Fruit fly (Drosophila melanogaster) whole organism, adult: ENCODE data around the gene ric8a.

Experiments used
- CG14711 ChIP-seq: fragments of 200-800 bp; sonication (Bioruptor generic); optimal IDR thresholded peaks from 2 replicates; lab custom pipeline; 2018; ENCODE audit warnings: missing biosample characterization, mild to moderate bottlenecking, missing genetic modification characterization, moderate library complexity
- CG7101 ChIP-seq: fragments of 200-800 bp; sonication (Bioruptor generic); optimal IDR thresholded peaks from 2 replicates; lab custom pipeline; 2018; ENCODE audit warnings: missing biosample characterization, mild to moderate bottlenecking, missing genetic modification characterization, moderate library complexity
- cic ChIP-seq: fragments of 200-800 bp; sonication (Bioruptor generic); optimal IDR thresholded peaks from 2 replicates; lab custom pipeline; 2017; ENCODE audit warnings: missing biosample characterization, mild to moderate bottlenecking, missing genetic modification characterization, moderate library complexity

DNA sequence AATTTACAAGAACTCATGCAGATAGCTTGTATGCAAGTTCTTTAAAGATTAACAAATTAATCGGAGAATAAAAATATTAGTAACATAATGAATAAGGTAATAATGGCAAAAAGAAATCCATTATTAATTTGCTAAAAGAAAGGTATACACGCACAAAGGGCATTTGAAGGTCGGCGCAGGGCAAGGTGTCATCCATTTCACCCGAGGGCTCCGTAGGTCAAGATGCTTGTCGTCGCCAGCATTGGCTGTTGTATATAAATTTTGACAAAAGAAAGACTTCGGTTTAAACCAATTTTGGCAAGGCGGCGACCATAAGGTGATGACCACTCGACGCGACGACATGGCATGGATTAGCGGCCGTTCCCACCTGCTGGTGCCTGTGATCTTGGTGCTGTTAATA lies 30.8 kb upstream of the ric8a start, which contains the start of gene CG15370:
- TF ChIP-seq CG7101 (tag; lab: Kevin White, UChicago): no peak
- no peak for TF ChIP-seq cic (GFP tag; lab: Kevin White, UChicago)
- TF ChIP-seq CG14711 (tag; lab: Kevin White, UChicago): no peak
